Worm (Caenorhabditis elegans): ENCODE measurements around the gene Y57G11C.14.

- TF ChIP-seq flt-1 (GFP tag; IDR thresholded peaks at IDR 0.05) (no peak), ztf-23 (GFP tag; IDR thresholded peaks at IDR 0.05) (no peak), tab-1 (GFP tag; IDR thresholded peaks at IDR 0.05) (no peak), med-1 (GFP tag; optimal IDR thresholded peaks at IDR 0.05; ENCODE audit: insufficient read depth) (no peak), T22C8.4 (GFP tag; IDR thresholded peaks at IDR 0.05) (no peak), cog-1 (tag; optimal IDR thresholded peaks at IDR 0.05) (no peak)
Observed at ce11 chrIV:14816288-14816687, 17.2 kb downstream of the Y57G11C.14 start, which contains the start of gene Y57G11C.46.
